Worm (Caenorhabditis elegans) whole organism, young adult: Measurements from ENCODE around the gene snrp-200.
A peak's percentile ranks its signal among the peaks of the same experiment; 100 is the strongest.

ENCODE experiments used
- B0035.1 ChIP-seq: sonication (generic microtip); optimal IDR thresholded peaks from 2 replicates; lab custom pipeline; 2016; ENCODE audit warnings: missing genetic modification characterization, mild to moderate bottlenecking, missing compliant biosample characterization, missing genotype, missing genetic modification reagents
- B0261.1 ChIP-seq: sonication (generic microtip); optimal IDR thresholded peaks from 2 replicates; lab custom pipeline; 2016; ENCODE audit warnings: mild to moderate bottlenecking, missing genetic modification characterization, moderate library complexity, missing compliant biosample characterization
- D2030.7 ChIP-seq: fragments of 200-800 bp; sonication (Bioruptor generic); IDR thresholded peaks from 2 replicates; pipeline ENCODE4 v1.3.6; 2022; ENCODE audit warnings: missing genetic modification reagents, missing genetic modification characterization, missing compliant biosample characterization
- F22D6.2 ChIP-seq: sonication (generic microtip); optimal IDR thresholded peaks from 2 replicates; lab custom pipeline; 2016; ENCODE audit warnings: mild to moderate bottlenecking, missing genetic modification characterization, missing compliant biosample characterization
- F49E8.2 ChIP-seq: sonication (generic microtip); optimal IDR thresholded peaks from 3 replicates; lab custom pipeline; 2017; ENCODE audit warnings: missing genetic modification characterization, mild to moderate bottlenecking, missing compliant biosample characterization, antibody characterized with exemption, moderate library complexity; ENCODE audit not compliant: insufficient read depth
- F55B11.4 ChIP-seq: sonication (generic microtip); optimal IDR thresholded peaks from 2 replicates; lab custom pipeline; 2016; ENCODE audit warnings: missing compliant biosample characterization, missing genetic modification characterization, borderline replicate concordance; ENCODE audit not compliant: insufficient read depth
- F57C9.4 ChIP-seq: sonication (generic microtip); optimal IDR thresholded peaks from 2 replicates; lab custom pipeline; 2017; ENCODE audit warnings: mild to moderate bottlenecking, missing genetic modification characterization, missing compliant biosample characterization
- Y53F4B.3 ChIP-seq: fragments of 200-800 bp; sonication (Bioruptor generic); IDR thresholded peaks from 2 replicates; pipeline ENCODE4 v1.3.6; 2022; ENCODE audit warnings: missing genetic modification reagents, missing genetic modification characterization, missing compliant biosample characterization
- Y56A3A.18 ChIP-seq: fragments of 200-800 bp; sonication (Bioruptor generic); IDR thresholded peaks from 2 replicates; pipeline ENCODE4 v1.3.6; 2022; ENCODE audit warnings: missing genetic modification reagents, missing genetic modification characterization, missing compliant biosample characterization
- Y67H2A.10 ChIP-seq: fragments of 200-800 bp; sonication (Bioruptor generic); conservative IDR thresholded peaks from 2 replicates; pipeline ENCODE4 v1.3.6; 2022; ENCODE audit warnings: missing genetic modification reagents, missing genetic modification characterization, missing compliant biosample characterization
- Y95B8A.8 ChIP-seq: fragments of 200-800 bp; sonication (Bioruptor generic); IDR thresholded peaks from 2 replicates; pipeline ENCODE4 v1.3.6; 2022; ENCODE audit warnings: missing genetic modification reagents, missing genetic modification characterization, missing compliant biosample characterization
- ama-1 ChIP-seq, 3 experiments: fragments of 150-350 bp in 1 of 3; sonication (generic microtip) in 2 of 3; optimal IDR thresholded peaks; 2 replicates each; lab custom pipeline; 2014 to 2018; ENCODE audit warnings: missing biosample characterization in 2 of 3, missing genetic modification characterization in 2 of 3, missing genetic modification reagents in 2 of 3
- aptf-2 ChIP-seq: fragments of 200-800 bp; sonication (Bioruptor generic); conservative IDR thresholded peaks from 2 replicates; pipeline ENCODE4 v1.3.6; 2022; ENCODE audit warnings: missing genetic modification reagents, missing genetic modification characterization, missing compliant biosample characterization
- aptf-3 ChIP-seq: fragments of 200-800 bp; sonication (Bioruptor generic); IDR thresholded peaks from 2 replicates; pipeline ENCODE4 v1.3.6; 2022; ENCODE audit warnings: missing genetic modification characterization, missing compliant biosample characterization
- athp-1 ChIP-seq: sonication (generic microtip); optimal IDR thresholded peaks from 2 replicates; lab custom pipeline; 2017; ENCODE audit warnings: mild to moderate bottlenecking, missing genetic modification characterization, missing compliant biosample characterization
- ceh-27 ChIP-seq: fragments of 200-800 bp; sonication (Bioruptor generic); optimal IDR thresholded peaks from 2 replicates; lab custom pipeline; 2018; ENCODE audit warnings: mild to moderate bottlenecking, missing genetic modification characterization, moderate library complexity, missing compliant biosample characterization
- ceh-40 ChIP-seq: fragments of 200-800 bp; sonication (Bioruptor generic); IDR thresholded peaks from 2 replicates; pipeline ENCODE4 v1.3.6; 2022; ENCODE audit warnings: missing genetic modification characterization, missing compliant biosample characterization
- ceh-79 ChIP-seq: sonication (generic microtip); optimal IDR thresholded peaks from 2 replicates; lab custom pipeline; 2017; ENCODE audit warnings: mild to moderate bottlenecking, missing genetic modification characterization, missing compliant biosample characterization
- chd-7 ChIP-seq: sonication (generic microtip); optimal IDR thresholded peaks from 2 replicates; lab custom pipeline; 2016; ENCODE audit warnings: mild to moderate bottlenecking, missing genetic modification characterization, moderate library complexity, missing compliant biosample characterization
- dpl-1 ChIP-seq: fragments of 150-350 bp; optimal IDR thresholded peaks from 2 replicates; lab custom pipeline; 2014; ENCODE audit warnings: missing biosample characterization, missing genetic modification reagents, missing genetic modification characterization
- egl-18 ChIP-seq: fragments of 200-800 bp; sonication (Bioruptor generic); IDR thresholded peaks from 2 replicates; pipeline ENCODE4 v1.3.6; 2022; ENCODE audit warnings: missing genetic modification reagents, missing genetic modification characterization, missing compliant biosample characterization
- egrh-3 ChIP-seq: fragments of 200-800 bp; sonication (Bioruptor generic); IDR thresholded peaks from 2 replicates; pipeline ENCODE4 v1.3.6; 2022; ENCODE audit warnings: missing genetic modification reagents, missing genetic modification characterization, missing compliant biosample characterization
- ekl-4 ChIP-seq: fragments of 200-800 bp; sonication (Bioruptor generic); IDR thresholded peaks from 2 replicates; pipeline ENCODE4 v1.3.6; 2022; ENCODE audit warnings: missing genetic modification reagents, missing genetic modification characterization, missing compliant biosample characterization
- ets-4 ChIP-seq: fragments of 200-800 bp; sonication (Bioruptor generic); optimal IDR thresholded peaks from 2 replicates; lab custom pipeline; 2018; ENCODE audit warnings: mild to moderate bottlenecking, missing genetic modification characterization, missing compliant biosample characterization
- him-1 ChIP-seq: sonication (generic microtip); optimal IDR thresholded peaks from 2 replicates; lab custom pipeline; 2016; ENCODE audit warnings: missing genotype, missing genetic modification reagents, missing genetic modification characterization, missing compliant biosample characterization
- hlh-12 ChIP-seq: sonication (generic microtip); optimal IDR thresholded peaks from 2 replicates; lab custom pipeline; 2016; ENCODE audit warnings: missing genetic modification characterization, missing compliant biosample characterization
- hlh-26 ChIP-seq: fragments of 200-800 bp; sonication (Bioruptor generic); conservative IDR thresholded peaks from 2 replicates; pipeline ENCODE4 v1.3.6; 2022; ENCODE audit warnings: missing genetic modification reagents, missing genetic modification characterization, missing compliant biosample characterization
- hmg-1.2 ChIP-seq: fragments of 200-800 bp; sonication (Bioruptor generic); IDR thresholded peaks from 2 replicates; pipeline ENCODE4 v1.3.6; 2022; ENCODE audit warnings: missing genetic modification reagents, missing genetic modification characterization, missing compliant biosample characterization
- lag-1 ChIP-seq: fragments of 200-800 bp; sonication (Bioruptor generic); IDR thresholded peaks from 2 replicates; pipeline ENCODE4 v1.3.6; 2022; ENCODE audit warnings: missing genetic modification reagents, missing genetic modification characterization, missing compliant biosample characterization
- lin-26 ChIP-seq: fragments of 200-800 bp; sonication (Bioruptor generic); IDR thresholded peaks from 2 replicates; pipeline ENCODE4 v1.3.6; 2022; ENCODE audit warnings: missing genetic modification reagents, missing genetic modification characterization, missing compliant biosample characterization
- lin-35 ChIP-seq, 3 experiments: fragments of 150-350 bp in 2 of 3; sonication (generic microtip) in 1 of 3; optimal IDR thresholded peaks; 2 replicates each; lab custom pipeline; 2014 to 2018; ENCODE audit warnings: missing biosample characterization in 3 of 3, missing genetic modification characterization in 3 of 3, missing genetic modification reagents in 3 of 3
- lsy-27 ChIP-seq: sonication (generic microtip); optimal IDR thresholded peaks from 2 replicates; lab custom pipeline; 2017; ENCODE audit warnings: missing genetic modification characterization, mild to moderate bottlenecking, missing compliant biosample characterization, antibody characterized with exemption, missing genotype, borderline replicate concordance; ENCODE audit not compliant: insufficient read depth
- madf-8 ChIP-seq: fragments of 200-800 bp; sonication (Bioruptor generic); conservative IDR thresholded peaks from 2 replicates; pipeline ENCODE4 v1.3.6; 2022; ENCODE audit warnings: missing genetic modification reagents, missing genetic modification characterization, missing compliant biosample characterization
- mcd-1 ChIP-seq: fragments of 200-800 bp; sonication (Bioruptor generic); IDR thresholded peaks from 2 replicates; pipeline ENCODE4 v1.3.6; 2022; ENCODE audit warnings: missing genetic modification reagents, missing genetic modification characterization, missing compliant biosample characterization
- mel-28 ChIP-seq: sonication (generic microtip); optimal IDR thresholded peaks from 2 replicates; lab custom pipeline; 2016; ENCODE audit warnings: borderline replicate concordance, mild to moderate bottlenecking, missing genetic modification characterization, missing compliant biosample characterization
- mes-4 ChIP-seq: sonication (generic microtip); optimal IDR thresholded peaks from 2 replicates; lab custom pipeline; 2016; ENCODE audit warnings: missing genotype, missing genetic modification characterization, missing compliant biosample characterization
- nhr-27 ChIP-seq: fragments of 200-800 bp; sonication (Bioruptor generic); optimal IDR thresholded peaks from 2 replicates; lab custom pipeline; 2018; ENCODE audit warnings: mild to moderate bottlenecking, missing genetic modification characterization, moderate library complexity, missing compliant biosample characterization
- nhr-80 ChIP-seq: sonication (generic microtip); optimal IDR thresholded peaks from 2 replicates; lab custom pipeline; 2016; ENCODE audit warnings: missing genetic modification characterization, missing compliant biosample characterization
- pbrm-1 ChIP-seq: fragments of 200-800 bp; sonication (Bioruptor generic); IDR thresholded peaks from 2 replicates; pipeline ENCODE4 v1.3.6; 2022; ENCODE audit warnings: missing genetic modification reagents, missing genetic modification characterization, missing compliant biosample characterization
- repo-1 ChIP-seq: sonication (generic microtip); optimal IDR thresholded peaks from 2 replicates; lab custom pipeline; 2017; ENCODE audit warnings: mild to moderate bottlenecking, missing genetic modification characterization, missing compliant biosample characterization
- snpc-1.3 ChIP-seq: sonication (generic microtip); optimal IDR thresholded peaks from 2 replicates; lab custom pipeline; 2017; ENCODE audit warnings: missing genetic modification characterization, mild to moderate bottlenecking, missing compliant biosample characterization, antibody characterized with exemption, moderate library complexity, missing genotype, missing genetic modification reagents; ENCODE audit not compliant: insufficient read depth
- xnd-1 ChIP-seq: sonication (generic microtip); optimal IDR thresholded peaks from 2 replicates; lab custom pipeline; 2016; ENCODE audit warnings: missing genotype, missing genetic modification reagents, missing genetic modification characterization, missing compliant biosample characterization
- ztf-26 ChIP-seq: sonication (generic microtip); optimal IDR thresholded peaks from 2 replicates; lab custom pipeline; 2017; ENCODE audit warnings: missing genetic modification characterization, missing compliant biosample characterization
- ztf-28 ChIP-seq: fragments of 200-800 bp; sonication (Bioruptor generic); IDR thresholded peaks from 2 replicates; pipeline ENCODE4 v1.3.6; 2022; ENCODE audit warnings: missing genetic modification reagents, missing genetic modification characterization, missing compliant biosample characterization
- ztf-3 ChIP-seq: fragments of 200-800 bp; sonication (Bioruptor generic); optimal IDR thresholded peaks from 2 replicates; lab custom pipeline; 2018; ENCODE audit warnings: mild to moderate bottlenecking, missing genetic modification characterization, missing compliant biosample characterization
- ztf-6 ChIP-seq: fragments of 200-800 bp; sonication (Bioruptor generic); IDR thresholded peaks from 2 replicates; pipeline ENCODE4 v1.3.6; 2022; ENCODE audit warnings: missing genetic modification reagents, missing genetic modification characterization, missing compliant biosample characterization

snrp-200 gene

DNA sequence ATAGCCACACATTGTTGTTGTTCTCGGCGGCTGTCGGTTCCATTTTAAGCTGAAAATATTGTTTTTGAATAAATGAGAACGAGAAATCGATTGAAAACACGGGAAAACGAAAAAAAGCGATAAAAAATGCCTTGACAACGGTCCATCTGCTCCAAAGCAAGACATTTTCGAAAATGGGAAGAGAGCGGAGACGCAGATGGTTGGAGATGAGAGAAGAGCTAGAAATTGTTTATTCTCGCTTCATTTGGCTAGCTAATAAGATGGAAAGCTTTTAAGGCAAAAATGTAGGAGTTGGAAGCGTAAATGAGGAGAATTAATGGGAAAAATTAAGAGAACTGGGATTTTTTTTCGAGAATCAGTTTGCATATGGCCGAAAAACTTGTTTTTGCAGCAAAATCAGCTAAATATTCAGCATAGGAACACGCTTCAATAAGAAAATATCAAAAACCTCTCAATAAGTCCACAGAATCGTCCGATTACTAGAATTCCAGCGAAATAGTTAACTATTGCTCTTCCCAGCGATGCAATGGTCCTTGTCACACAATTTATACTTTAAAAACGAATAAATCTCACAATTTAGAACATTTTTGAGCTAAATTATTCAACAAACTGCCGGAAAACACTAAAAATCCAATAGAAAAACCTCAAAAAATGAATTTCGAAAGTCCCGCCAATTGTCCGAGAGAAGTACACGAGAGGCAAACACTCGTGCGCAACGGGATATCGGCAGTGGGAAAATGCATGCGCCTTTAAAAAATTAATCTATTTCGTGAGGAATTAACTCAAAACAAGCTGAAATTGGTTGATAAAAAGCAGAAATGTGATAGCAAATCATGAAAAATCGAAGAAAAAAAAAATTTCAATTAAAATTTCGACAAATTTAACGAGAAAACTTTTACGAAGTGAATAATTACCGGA, 1.8 kb upstream of the snrp-200 start, which contains the start of gene pisy-1 (continued):
- TF ChIP-seq xnd-1 (no peak), F57C9.4 (no peak), lin-35 (GFP tag; optimal IDR thresholded peaks at IDR 0.05; lab: Kevin White, UChicago) (peak in 1 of 3 experiments; percentile 56), aptf-2 (GFP tag; lab: Robert Waterston, UW) (no peak), egrh-3 (GFP tag; lab: Robert Waterston, UW) (no peak), hmg-1.2 (GFP tag; lab: Robert Waterston, UW) (no peak), hlh-12 (tag; lab: Kevin White, UChicago) (no peak), ekl-4 (no peak), repo-1 (tag; lab: Kevin White, UChicago) (no peak), ceh-27 (GFP tag; lab: Kevin White, UChicago) (no peak), nhr-27 (tag; lab: Kevin White, UChicago) (no peak), hlh-26 (GFP tag; lab: Robert Waterston, UW) (no peak), B0035.1 (no peak), mes-4 (tag; lab: Kevin White, UChicago) (no peak), ceh-79 (tag; lab: Kevin White, UChicago) (no peak), Y53F4B.3 (GFP tag; lab: Robert Waterston, UW) (no peak), chd-7 (tag; lab: Kevin White, UChicago) (no peak), mcd-1 (GFP tag; lab: Robert Waterston, UW) (no peak), athp-1 (tag; lab: Kevin White, UChicago) (peak; percentile 18), D2030.7 (peak; percentile 31), F49E8.2 (tag; lab: Kevin White, UChicago) (no peak), lin-26 (GFP tag; lab: Robert Waterston, UW) (0 out of 2 replicates have a peak, but pooled peaks have one; percentile 44), dpl-1 (peak; percentile 53), F55B11.4 (tag; lab: Kevin White, UChicago) (no peak), ceh-40 (GFP tag; lab: Robert Waterston, UW) (0 out of 2 replicates have a peak, but pooled peaks have one; percentile 16), lsy-27 (tag; lab: Kevin White, UChicago) (no peak), madf-8 (GFP tag; lab: Robert Waterston, UW) (no peak), ztf-6 (GFP tag; lab: Robert Waterston, UW) (no peak), ets-4 (no peak), Y56A3A.18 (GFP tag; lab: Robert Waterston, UW) (no peak), ama-1 (optimal IDR thresholded peaks at IDR 0.05; lab: Kevin White, UChicago) (no peak), ama-1 (GFP tag; optimal IDR thresholded peaks at IDR 0.05; lab: Kevin White, UChicago) (no peak), lag-1 (GFP tag; lab: Robert Waterston, UW) (no peak), him-1 (no peak), B0261.1 (tag; lab: Kevin White, UChicago) (no peak), aptf-3 (no peak), ztf-26 (no peak), Y67H2A.10 (GFP tag; lab: Robert Waterston, UW) (no peak), ztf-3 (GFP tag; lab: Kevin White, UChicago) (no peak), ztf-28 (GFP tag; lab: Robert Waterston, UW) (no peak), nhr-80 (tag; lab: Kevin White, UChicago) (no peak), egl-18 (GFP tag; lab: Robert Waterston, UW) (0 out of 2 replicates have a peak, but pooled peaks have one; percentile 44), Y95B8A.8 (no peak), mel-28 (no peak), F22D6.2 (tag; lab: Kevin White, UChicago) (no peak), snpc-1.3 (tag; lab: Kevin White, UChicago) (peak; percentile 31), pbrm-1 (GFP tag; lab: Robert Waterston, UW) (peak; percentile 16; the same call in 1 of the 2 replicates)
